Worm (Caenorhabditis elegans) whole organism, mixed stage, embryonic: Measurements from ENCODE around the gene nhr-196.

Experiments
- blmp-1 ChIP-seq: fragments of 150-350 bp; optimal IDR thresholded peaks from 2 replicates; lab custom pipeline; 2014; ENCODE audit warnings: missing biosample characterization, missing genetic modification characterization
- ceh-39 ChIP-seq: fragments of 150-350 bp; optimal IDR thresholded peaks from 2 replicates; lab custom pipeline; 2014; ENCODE audit warnings: missing biosample characterization, missing genetic modification characterization
- cnd-1 ChIP-seq: fragments of 200-800 bp; sonication (Bioruptor generic); optimal IDR thresholded peaks from 2 replicates; lab custom pipeline; 2018; ENCODE audit warnings: mild to moderate bottlenecking, missing genetic modification characterization, missing compliant biosample characterization
- lin-13 ChIP-seq: fragments of 150-350 bp; optimal IDR thresholded peaks from 2 replicates; lab custom pipeline; 2014; ENCODE audit warnings: missing biosample characterization, missing genetic modification characterization
- lsy-2 ChIP-seq: fragments of 150-350 bp; optimal IDR thresholded peaks from 2 replicates; lab custom pipeline; 2014; ENCODE audit warnings: missing biosample characterization, missing genetic modification characterization
- nhr-12 ChIP-seq: fragments of 150-350 bp; optimal IDR thresholded peaks from 2 replicates; lab custom pipeline; 2014; ENCODE audit warnings: missing biosample characterization, missing genetic modification characterization
- nhr-237 ChIP-seq: fragments of 150-350 bp; optimal IDR thresholded peaks from 2 replicates; lab custom pipeline; 2014; ENCODE audit warnings: missing biosample characterization, missing genetic modification characterization
- nhr-76 ChIP-seq: sonication (generic microtip); optimal IDR thresholded peaks from 2 replicates; lab custom pipeline; 2017; ENCODE audit warnings: missing biosample characterization, missing genetic modification characterization
- pha-4 ChIP-seq: fragments of 150-350 bp; optimal IDR thresholded peaks from 2 replicates; lab custom pipeline; 2018; ENCODE audit warnings: missing biosample characterization, missing genetic modification reagents, missing genetic modification characterization
- snpc-4 ChIP-seq: fragments of 150-350 bp; optimal IDR thresholded peaks from 2 replicates; lab custom pipeline; 2014; ENCODE audit warnings: missing biosample characterization, missing genetic modification characterization
- sptf-1 ChIP-seq: sonication (generic microtip); optimal IDR thresholded peaks from 2 replicates; lab custom pipeline; 2017; ENCODE audit warnings: mild to moderate bottlenecking, missing genetic modification characterization, moderate library complexity, missing compliant biosample characterization
- unc-62 ChIP-seq: fragments of 150-350 bp; optimal IDR thresholded peaks from 2 replicates; lab custom pipeline; 2014; ENCODE audit warnings: missing biosample characterization, missing genetic modification reagents, missing genetic modification characterization
- ztf-11 ChIP-seq: fragments of 150-350 bp; optimal IDR thresholded peaks from 2 replicates; lab custom pipeline; 2014; ENCODE audit warnings: missing biosample characterization, missing genetic modification characterization

DNA sequence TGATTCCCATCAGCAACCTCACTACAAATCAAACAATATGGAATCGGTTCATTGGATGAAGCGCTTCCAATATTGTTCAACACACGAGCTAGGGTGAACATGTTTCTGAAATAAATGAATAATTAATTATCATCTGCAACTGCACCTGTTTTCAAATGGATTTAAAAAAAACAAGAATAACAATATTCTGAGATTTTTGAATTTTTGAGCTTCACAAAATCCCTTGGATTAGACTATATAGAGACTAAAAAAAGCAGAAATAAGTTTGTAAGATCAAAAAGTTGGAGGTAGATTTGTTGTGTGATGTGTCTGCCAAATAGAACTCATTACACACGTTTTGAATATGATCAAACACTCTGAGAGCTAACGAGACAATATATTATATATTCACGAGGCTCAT lies 14.3 kb downstream of the nhr-196 start, which contains the start of gene nhr-199:
- TF ChIP-seq sptf-1 (tag; lab: Kevin White, UChicago) (no peak), ztf-11 (no peak), snpc-4 (no peak), blmp-1 (tag; lab: Kevin White, UChicago) (no peak), nhr-12 (tag; lab: Kevin White, UChicago) (no peak), pha-4 (tag; lab: Kevin White, UChicago) (no peak), lsy-2 (tag; lab: Kevin White, UChicago) (no peak), ceh-39 (no peak), lin-13 (tag; lab: Kevin White, UChicago) (no peak), nhr-76 (tag; lab: Kevin White, UChicago) (no peak), unc-62 (GFP tag; lab: Kevin White, UChicago) (no peak), cnd-1 (no peak), nhr-237 (tag; lab: Kevin White, UChicago) (no peak)
